Worm (Caenorhabditis elegans) whole organism, L1 larva: Measurements from ENCODE around the gene R160.13.
"Not testable (repeated sequence)": the region's sequence is repeated elsewhere in the genome, so short reads cannot be mapped to it uniquely, and the experiment has no call there.

Experiments
- aha-1 ChIP-seq: fragments of 150-350 bp; optimal IDR thresholded peaks from 2 replicates; lab custom pipeline; 2014; ENCODE audit warnings: missing biosample characterization, missing genetic modification characterization
- blmp-1 ChIP-seq: fragments of 150-350 bp; optimal IDR thresholded peaks from 2 replicates; lab custom pipeline; 2014; ENCODE audit warnings: missing biosample characterization, missing genetic modification characterization
- ceh-82 ChIP-seq, 3 experiments: fragments of 150-350 bp in 1 of 3; sonication (generic microtip) in 2 of 3; optimal IDR thresholded peaks; 2 replicates each; lab custom pipeline; 2014 to 2017; ENCODE audit warnings: missing biosample characterization in 3 of 3, missing genetic modification characterization in 3 of 3
- ceh-88 ChIP-seq: fragments of 200-800 bp; sonication (Bioruptor generic); IDR thresholded peaks from 2 replicates; pipeline ENCODE4 v1.3.6; 2022; ENCODE audit warnings: missing genetic modification characterization, missing compliant biosample characterization
- dsc-1 ChIP-seq: sonication (generic microtip); optimal IDR thresholded peaks from 2 replicates; lab custom pipeline; 2016; ENCODE audit warnings: mild to moderate bottlenecking, missing genetic modification characterization, missing compliant biosample characterization
- egl-27 ChIP-seq, 2 experiments: fragments of 150-350 bp in 1 of 2; sonication (generic microtip); optimal IDR thresholded peaks; 3 replicates each; lab custom pipeline; 2017 to 2018; ENCODE audit warnings: missing biosample characterization in 2 of 2, missing genetic modification characterization in 2 of 2, missing genetic modification reagents in 2 of 2
- elt-2 ChIP-seq: sonication (generic microtip); optimal IDR thresholded peaks from 2 replicates; lab custom pipeline; 2016; ENCODE audit warnings: missing genetic modification characterization, mild to moderate bottlenecking, inconsistent platforms, missing compliant biosample characterization, missing genetic modification reagents
- fkh-10 ChIP-seq: sonication (generic microtip); optimal IDR thresholded peaks from 2 replicates; lab custom pipeline; 2017; ENCODE audit warnings: missing biosample characterization, missing genetic modification reagents, missing genetic modification characterization
- grh-1 ChIP-seq: fragments of 200-800 bp; sonication (Bioruptor generic); IDR thresholded peaks from 2 replicates; pipeline ENCODE4 v1.3.6; 2022; ENCODE audit warnings: missing genetic modification reagents, missing genetic modification characterization, missing compliant biosample characterization
- lin-14 ChIP-seq: fragments of 200-800 bp; sonication (Bioruptor generic); optimal IDR thresholded peaks from 2 replicates; lab custom pipeline; 2018; ENCODE audit warnings: mild to moderate bottlenecking, missing genetic modification characterization, moderate library complexity, missing compliant biosample characterization
- lsy-2 ChIP-seq, 2 experiments: fragments of 150-350 bp; optimal IDR thresholded peaks; 2 replicates each; lab custom pipeline; 2014; ENCODE audit warnings: missing biosample characterization in 2 of 2, missing genetic modification characterization in 2 of 2
- mab-9 ChIP-seq: fragments of 200-800 bp; sonication (Bioruptor generic); IDR thresholded peaks from 2 replicates; pipeline ENCODE4 v1.3.6; 2022; ENCODE audit warnings: missing genetic modification reagents, missing genetic modification characterization, missing compliant biosample characterization
- nhr-19 ChIP-seq: fragments of 200-800 bp; sonication (Bioruptor generic); conservative IDR thresholded peaks from 2 replicates; pipeline ENCODE4 v1.3.6; 2022; ENCODE audit warnings: missing genetic modification characterization, missing compliant biosample characterization
- nhr-20 ChIP-seq: sonication (generic microtip); optimal IDR thresholded peaks from 2 replicates; lab custom pipeline; 2016; ENCODE audit warnings: mild to moderate bottlenecking, missing genetic modification characterization, missing compliant biosample characterization
- nhr-28 ChIP-seq: fragments of 150-350 bp; optimal IDR thresholded peaks from 2 replicates; lab custom pipeline; 2014; ENCODE audit warnings: missing biosample characterization, missing genetic modification characterization
- nhr-47 ChIP-seq: sonication (generic microtip); optimal IDR thresholded peaks from 2 replicates; lab custom pipeline; 2016; ENCODE audit warnings: mild to moderate bottlenecking, missing genetic modification characterization, moderate library complexity, missing compliant biosample characterization
- nhr-71 ChIP-seq: sonication (generic microtip); optimal IDR thresholded peaks from 2 replicates; lab custom pipeline; 2016; ENCODE audit warnings: mild to moderate bottlenecking, missing genetic modification characterization, moderate library complexity, missing compliant biosample characterization
- nhr-77 ChIP-seq: fragments of 150-350 bp; optimal IDR thresholded peaks from 2 replicates; lab custom pipeline; 2014; ENCODE audit warnings: missing biosample characterization, missing genetic modification characterization
- nhr-85 ChIP-seq: sonication (generic microtip); peaks from one replicate; lab custom pipeline; 2016; ENCODE audit warnings: missing genetic modification characterization, inconsistent platforms, missing compliant biosample characterization
- nhr-90 ChIP-seq: sonication (generic microtip); optimal IDR thresholded peaks from 2 replicates; lab custom pipeline; 2016; ENCODE audit warnings: mild to moderate bottlenecking, missing genetic modification characterization, missing compliant biosample characterization; ENCODE audit not compliant: poor library complexity
- pag-3 ChIP-seq: sonication (generic microtip); optimal IDR thresholded peaks from 2 replicates; lab custom pipeline; 2017; ENCODE audit warnings: missing genetic modification characterization, mild to moderate bottlenecking, missing compliant biosample characterization, antibody characterized with exemption, borderline replicate concordance; ENCODE audit not compliant: insufficient read depth
- skn-1 ChIP-seq: fragments of 150-350 bp; optimal IDR thresholded peaks from 2 replicates; lab custom pipeline; 2014; ENCODE audit warnings: missing biosample characterization, missing genetic modification characterization
- snpc-4 ChIP-seq: fragments of 150-350 bp; optimal IDR thresholded peaks from 2 replicates; lab custom pipeline; 2014; ENCODE audit warnings: missing biosample characterization, missing genetic modification characterization
- snu-23 ChIP-seq: sonication (generic microtip); optimal IDR thresholded peaks from 2 replicates; lab custom pipeline; 2016; ENCODE audit warnings: missing genetic modification characterization, missing compliant biosample characterization
- swsn-7 ChIP-seq: sonication (generic microtip); optimal IDR thresholded peaks from 2 replicates; lab custom pipeline; 2016; ENCODE audit warnings: missing genetic modification characterization, missing compliant biosample characterization
- tbx-2 ChIP-seq: sonication (generic microtip); optimal IDR thresholded peaks from 2 replicates; lab custom pipeline; 2016; ENCODE audit warnings: missing genetic modification characterization, missing compliant biosample characterization
- unc-86 ChIP-seq: sonication (generic microtip); optimal IDR thresholded peaks from 2 replicates; lab custom pipeline; 2016; ENCODE audit warnings: missing genetic modification characterization, missing compliant biosample characterization
- unc-98 ChIP-seq: fragments of 200-800 bp; sonication (Bioruptor generic); IDR thresholded peaks from 2 replicates; pipeline ENCODE4 v1.3.6; 2022; ENCODE audit warnings: missing genetic modification characterization, missing compliant biosample characterization
- xbp-1 ChIP-seq: sonication (generic microtip); optimal IDR thresholded peaks from 2 replicates; lab custom pipeline; 2016; ENCODE audit warnings: missing genetic modification characterization, missing compliant biosample characterization
- zag-1 ChIP-seq: fragments of 150-350 bp; optimal IDR thresholded peaks from 2 replicates; lab custom pipeline; 2014; ENCODE audit warnings: missing biosample characterization, missing genetic modification characterization
- zip-4 ChIP-seq: fragments of 200-800 bp; sonication (Bioruptor generic); optimal IDR thresholded peaks from 2 replicates; lab custom pipeline; 2018; ENCODE audit warnings: mild to moderate bottlenecking, missing genetic modification characterization, moderate library complexity, missing compliant biosample characterization
- ztf-11 ChIP-seq, 2 experiments: sonication (generic microtip); optimal IDR thresholded peaks; 2 replicates each; lab custom pipeline; 2016 to 2017; ENCODE audit warnings: missing genetic modification characterization in 2 of 2, missing biosample characterization in 1 of 2, missing compliant biosample characterization in 1 of 2

Gene R160.13

DNA sequence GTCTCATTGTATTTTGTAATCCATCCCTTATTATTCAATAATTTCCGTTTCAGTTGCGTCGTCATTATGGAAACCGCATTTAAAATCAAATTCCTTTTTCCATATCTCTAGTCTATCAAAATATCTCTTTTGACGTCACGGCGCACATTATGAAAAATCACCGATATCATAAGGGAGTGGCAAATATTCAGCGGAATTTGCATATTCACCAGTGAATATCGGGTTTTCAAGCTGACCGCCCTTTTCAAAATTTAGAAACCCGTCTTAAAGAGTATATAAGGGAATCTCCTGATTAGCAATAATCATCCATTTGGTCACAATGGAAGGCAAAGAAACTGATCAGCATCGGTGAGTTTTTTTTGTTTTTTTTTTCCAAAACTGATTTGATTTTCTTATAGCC, 18.0 kb downstream of the R160.13 start, which contains the start of gene col-165:
TSS of gene col-165 (plus strand) at position 301 of the 400 bp plus-strand sequence.
- TF ChIP-seq lsy-2 (tag; optimal IDR thresholded peaks at IDR 0.05; lab: Kevin White, UChicago) (no peak), tbx-2 (tag; lab: Kevin White, UChicago) (no peak), dsc-1 (tag; lab: Kevin White, UChicago) (no peak), lin-14 (no peak), mab-9 (GFP tag; lab: Robert Waterston, UW) (no peak), grh-1 (GFP tag; lab: Robert Waterston, UW) (no peak), nhr-71 (tag; lab: Kevin White, UChicago) (no peak), zip-4 (no peak), nhr-19 (no peak), egl-27 (tag; optimal IDR thresholded peaks at IDR 0.05; lab: Kevin White, UChicago) (no peak), ceh-82 (tag; optimal IDR thresholded peaks at IDR 0.05; lab: Kevin White, UChicago) (no peak), pag-3 (tag; lab: Kevin White, UChicago) (no peak)

DNA sequence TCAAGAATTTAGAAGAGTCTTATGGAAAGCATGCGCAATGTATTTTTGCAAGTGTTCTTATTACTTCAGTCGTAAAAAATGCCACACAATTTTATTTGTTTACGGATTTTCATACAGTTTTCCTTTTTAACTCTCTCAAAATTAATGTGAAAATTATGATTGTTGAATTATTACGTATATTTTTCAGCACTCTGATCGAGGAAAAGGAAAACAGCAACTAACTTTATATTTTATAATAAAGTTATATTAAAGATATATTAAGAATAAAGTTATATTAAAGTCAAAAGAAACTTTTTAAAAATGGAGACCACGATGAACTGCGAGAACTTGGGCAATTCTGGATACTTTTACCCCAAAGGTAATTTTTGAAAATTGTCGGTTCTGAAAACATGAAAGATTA, 21.1 kb downstream of the R160.13 start, which contains the start of gene F14H12.2:
TSS of gene F14H12.2 (plus strand) at position 301 of the 400 bp plus-strand sequence.
- TF ChIP-seq fkh-10 (GFP tag; lab: Kevin White, UChicago) (no peak), nhr-71 (tag; lab: Kevin White, UChicago) (no peak), nhr-90 (tag; lab: Kevin White, UChicago) (no peak), blmp-1 (tag; lab: Kevin White, UChicago) (no peak), elt-2 (no peak), nhr-28 (tag; lab: Kevin White, UChicago) (no peak), xbp-1 (tag; lab: Kevin White, UChicago) (no peak), swsn-7 (tag; lab: Kevin White, UChicago) (no peak), nhr-20 (tag; lab: Kevin White, UChicago) (no peak), nhr-77 (tag; lab: Kevin White, UChicago) (no peak), unc-86 (tag; lab: Kevin White, UChicago) (no peak), snu-23 (GFP tag; lab: Kevin White, UChicago) (no peak), snpc-4 (tag; lab: Kevin White, UChicago) (no peak), zag-1 (tag; lab: Kevin White, UChicago) (no peak), ceh-88 (GFP tag; lab: Robert Waterston, UW) (no peak)

DNA sequence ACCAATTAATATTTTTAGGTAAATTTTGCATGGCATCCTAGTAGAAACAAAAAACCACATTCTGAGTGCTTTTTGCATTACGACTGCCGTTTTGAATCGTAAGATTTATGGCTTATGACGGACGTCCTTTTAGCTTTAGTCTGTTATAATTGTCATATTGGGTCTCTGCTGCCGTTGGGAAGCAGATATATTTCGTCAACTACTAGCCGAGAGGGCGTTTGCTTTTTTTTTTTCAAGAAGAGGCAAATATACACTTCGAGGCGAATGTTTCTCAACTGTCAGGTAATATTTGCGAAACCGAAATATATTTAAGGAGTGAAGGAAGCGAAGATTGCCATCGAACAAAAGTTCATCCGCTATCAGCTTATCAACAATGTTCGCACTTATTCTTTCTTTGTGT, 27.4 kb downstream of the R160.13 start, which contains the start of gene F14H12.3:
TSS of gene F14H12.3 (plus strand) at position 301 of the 400 bp plus-strand sequence.
- TF ChIP-seq nhr-85 (tag; lab: Kevin White, UChicago) = peak; percentile 12
- no peak for TF ChIP-seq ztf-11 (tag; optimal IDR thresholded peaks at IDR 0.05; lab: Kevin White, UChicago)

DNA sequence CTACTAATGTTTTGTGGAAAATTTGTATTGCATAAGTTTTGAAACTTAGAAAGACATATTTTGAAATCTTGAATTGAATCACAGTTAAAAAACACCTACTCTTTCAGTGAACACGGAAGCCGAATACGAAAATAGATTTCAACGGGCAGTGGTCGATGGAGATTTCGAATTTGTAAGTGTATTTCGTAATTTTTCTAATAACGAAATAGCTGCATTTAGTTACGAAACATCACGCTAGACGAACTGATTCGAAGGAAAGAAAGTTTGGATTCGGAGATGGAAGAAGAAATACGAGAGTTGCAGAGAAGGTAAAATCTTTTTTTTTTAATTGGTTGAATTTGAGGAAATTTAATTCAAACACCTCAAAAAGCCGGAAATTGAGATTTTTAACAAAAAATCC, 28.6 kb downstream of the R160.13 start:
- TF ChIP-seq unc-98 (no peak), skn-1 (peak; percentile 60)

DNA sequence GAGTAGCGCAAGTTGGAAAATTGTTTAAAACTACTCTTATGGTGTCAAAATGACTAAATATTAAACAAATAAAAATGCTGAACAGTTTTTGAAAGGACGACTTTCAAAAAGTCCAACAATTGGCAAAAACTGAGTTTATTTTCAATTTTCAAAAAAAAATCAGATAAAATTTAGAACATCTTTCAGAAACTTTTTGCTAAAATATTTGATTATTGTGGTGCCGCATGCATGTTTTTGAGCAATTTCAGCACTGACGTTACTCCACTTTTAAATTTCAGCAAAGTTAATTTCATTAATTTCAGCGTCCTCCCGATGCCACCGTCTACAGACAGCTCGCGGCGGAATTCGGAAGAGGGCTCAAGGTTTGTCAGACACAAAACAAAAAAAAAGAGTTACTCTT, 32.0 kb downstream of the R160.13 start, which contains the start of gene cst-1:
TSS of gene cst-1 (plus strand) at position 301 of the 400 bp plus-strand sequence.
- TF ChIP-seq nhr-71, blmp-1, nhr-47 (tag; lab: Kevin White, UChicago): not testable (repeated sequence)

DNA sequence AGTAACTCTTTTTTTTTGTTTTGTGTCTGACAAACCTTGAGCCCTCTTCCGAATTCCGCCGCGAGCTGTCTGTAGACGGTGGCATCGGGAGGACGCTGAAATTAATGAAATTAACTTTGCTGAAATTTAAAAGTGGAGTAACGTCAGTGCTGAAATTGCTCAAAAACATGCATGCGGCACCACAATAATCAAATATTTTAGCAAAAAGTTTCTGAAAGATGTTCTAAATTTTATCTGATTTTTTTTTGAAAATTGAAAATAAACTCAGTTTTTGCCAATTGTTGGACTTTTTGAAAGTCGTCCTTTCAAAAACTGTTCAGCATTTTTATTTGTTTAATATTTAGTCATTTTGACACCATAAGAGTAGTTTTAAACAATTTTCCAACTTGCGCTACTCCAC, 35.4 kb downstream of the R160.13 start, which contains the start of gene cst-2:
TSS of gene cst-2 (minus strand) at position 101 of the 400 bp plus-strand sequence.
- not testable (repeated sequence) for TF ChIP-seq mab-9 (GFP tag; lab: Robert Waterston, UW); ceh-82 (tag; optimal IDR thresholded peaks at IDR 0.05; lab: Kevin White, UChicago); aha-1 (tag; lab: Kevin White, UChicago)
